Comparison of ENCODE assay signal across 3 fruit fly cellular contexts in the genomic region with DNA sequence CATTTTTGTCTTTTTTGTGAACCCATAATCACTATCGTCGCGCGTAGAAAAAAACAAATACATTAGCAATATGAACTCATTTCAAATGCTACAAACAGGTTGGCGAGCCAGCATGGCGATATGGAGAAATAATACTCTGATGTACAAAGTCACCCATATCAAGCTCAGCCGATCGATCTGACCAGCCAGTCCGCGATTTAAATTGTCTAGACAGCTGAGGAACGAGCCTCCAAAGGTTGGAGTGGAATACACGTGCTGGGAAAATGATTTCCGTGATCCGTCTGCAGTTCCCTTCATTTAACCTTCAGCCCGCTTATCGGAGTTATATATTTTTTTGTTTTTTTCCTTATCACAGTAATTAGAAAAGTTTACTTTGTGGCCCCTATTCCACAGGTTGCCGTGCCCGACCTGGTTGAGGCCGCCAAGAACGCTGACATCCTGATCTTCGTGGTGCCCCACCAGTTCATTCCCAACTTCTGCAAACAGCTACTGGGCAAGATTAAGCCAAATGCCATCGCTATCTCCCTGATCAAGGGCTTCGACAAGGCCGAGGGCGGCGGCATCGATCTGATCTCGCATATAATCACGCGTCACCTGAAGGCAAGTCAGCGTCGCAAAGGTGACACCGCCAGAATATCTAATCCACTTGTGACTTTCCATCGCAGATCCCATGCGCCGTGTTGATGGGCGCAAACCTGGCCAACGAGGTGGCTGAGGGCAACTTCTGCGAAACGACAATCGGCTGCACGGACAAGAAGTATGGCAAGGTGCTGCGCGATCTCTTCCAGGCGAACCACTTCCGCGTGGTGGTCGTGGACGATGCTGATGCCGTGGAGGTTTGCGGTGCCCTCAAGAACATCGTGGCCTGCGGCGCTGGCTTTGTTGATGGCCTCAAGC.
A peak's percentile ranks its signal among the peaks of the same experiment; 100 is the strongest.
TF ChIP-seq lines count a peak whose summit lies in the region.

No protein-coding gene starts in this region.

- no peak for TF ChIP-seq CTCF in whole organism, embryonic (GFP tag; optimal IDR thresholded peaks at IDR 0.05; lab: Kevin White, UChicago)

TF ChIP-seq in whole organism, adult, 20 proteins besides CTCF, POLR2A, EP300 and RAD21:
- TF ChIP-seq cnc (optimal IDR thresholded peaks at IDR 0.05; lab: Kevin White, UChicago): no peak
- TF ChIP-seq ovo (GFP tag; optimal IDR thresholded peaks at IDR 0.05; lab: Kevin White, UChicago): no peak
- TF ChIP-seq CG5204 (GFP tag; optimal IDR thresholded peaks at IDR 0.05; lab: Kevin White, UChicago): no peak
- no peak for TF ChIP-seq tj (GFP tag; optimal IDR thresholded peaks at IDR 0.05; lab: Kevin White, UChicago)
- TF ChIP-seq cic (GFP tag; optimal IDR thresholded peaks at IDR 0.05; lab: Kevin White, UChicago): peak; percentile 61
- peak; percentile 12 for TF ChIP-seq bab1 (GFP tag; optimal IDR thresholded peaks at IDR 0.05; lab: Kevin White, UChicago)
- peak; percentile 33 for TF ChIP-seq Mnt (GFP tag; optimal IDR thresholded peaks at IDR 0.05; lab: Kevin White, UChicago)
- peak; percentile 97 for TF ChIP-seq kay (GFP tag; lab: Kevin White, UChicago; ENCODE audit: borderline replicate concordance)
- TF ChIP-seq Hr96 (GFP tag; optimal IDR thresholded peaks at IDR 0.05; lab: Kevin White, UChicago): no peak
- no peak for TF ChIP-seq toe (GFP tag; optimal IDR thresholded peaks at IDR 0.05; lab: Kevin White, UChicago)

TF ChIP-seq in whole organism, embryonic, 481 proteins besides CTCF, POLR2A, EP300 and RAD21 (continues in another document):
- TF ChIP-seq ken (GFP tag; IDR thresholded peaks at IDR 0.05; lab: Robert Waterston, UW) (0 out of 3 replicates have a peak, but pooled peaks have one; percentile 4), CG1602 (GFP tag; optimal IDR thresholded peaks at IDR 0.05; lab: Kevin White, UChicago) (no peak), CG17385 (GFP tag; optimal IDR thresholded peaks at IDR 0.05; lab: Kevin White, UChicago) (no peak), ERR (GFP tag; optimal IDR thresholded peaks at IDR 0.05; lab: Kevin White, UChicago) (peak; percentile 94), inv (GFP tag; IDR thresholded peaks at IDR 0.05; lab: Robert Waterston, UW; ENCODE audit: partially characterized antibody) (no peak), CG6791 (GFP tag; IDR thresholded peaks at IDR 0.05; lab: Robert Waterston, UW; ENCODE audit: partially characterized antibody) (0 out of 3 replicates have a peak, but pooled peaks have one; percentile 10), CG2199 (GFP tag; IDR thresholded peaks at IDR 0.05; lab: Robert Waterston, UW) (0 out of 3 replicates have a peak, but pooled peaks have one; percentile 34), CG12391 (tag; optimal IDR thresholded peaks at IDR 0.05; lab: Kevin White, UChicago) (no peak), emc (GFP tag; optimal IDR thresholded peaks at IDR 0.05; lab: Kevin White, UChicago) (peak; percentile 20), CG17361 (GFP tag; IDR thresholded peaks at IDR 0.05; lab: Robert Waterston, UW) (no peak), Max (GFP tag; optimal IDR thresholded peaks at IDR 0.05; lab: Kevin White, UChicago) (no peak), Hr39 (optimal IDR thresholded peaks at IDR 0.05; lab: Kevin White, UChicago) (no peak), cwo (GFP tag; optimal IDR thresholded peaks at IDR 0.05; lab: Kevin White, UChicago) (peak; percentile 95), Med (GFP tag; lab: Kevin White, UChicago) (peak; percentile 84), CG15514 (GFP tag; optimal IDR thresholded peaks at IDR 0.05; lab: Kevin White, UChicago) (no peak), CG34376 (GFP tag; optimal IDR thresholded peaks at IDR 0.05; lab: Kevin White, UChicago) (peak; percentile 46), BEAF-32 (GFP tag; optimal IDR thresholded peaks at IDR 0.05; lab: Kevin White, UChicago) (no peak), Dbx (GFP tag; IDR thresholded peaks at IDR 0.05; lab: Robert Waterston, UW) (peak; percentile 62; the same call in 2 of the 3 replicates), exex (tag; optimal IDR thresholded peaks at IDR 0.05; lab: Kevin White, UChicago) (peak; percentile 84), Hr78 (GFP tag; optimal IDR thresholded peaks at IDR 0.05; lab: Kevin White, UChicago) (peak in 1 of 2 experiments; percentile 3), CG13624 (GFP tag; optimal IDR thresholded peaks at IDR 0.05; lab: Kevin White, UChicago) (no peak), CG8290 (GFP tag; optimal IDR thresholded peaks at IDR 0.05; lab: Kevin White, UChicago) (no peak), CG8290 (tag; optimal IDR thresholded peaks at IDR 0.05; lab: Kevin White, UChicago) (peak in 1 of 2 experiments; percentile 54), Pdp1 (GFP tag; optimal IDR thresholded peaks at IDR 0.05; lab: Kevin White, UChicago) (peak in 1 of 2 experiments; percentile 8), CG14860 (GFP tag; IDR thresholded peaks at IDR 0.05; lab: Robert Waterston, UW; ENCODE audit: partially characterized antibody) (no peak), sug (tag; optimal IDR thresholded peaks at IDR 0.05; lab: Kevin White, UChicago) (peak; percentile 73), tgo (GFP tag; IDR thresholded peaks at IDR 0.05; lab: Robert Waterston, UW) (0 out of 3 replicates have a peak, but pooled peaks have one; percentile 18), mirr (GFP tag; optimal IDR thresholded peaks at IDR 0.05; lab: Kevin White, UChicago) (peak; percentile 44), sens (GFP tag; lab: Kevin White, UChicago) (peak; percentile 8), CG1832 (GFP tag; optimal IDR thresholded peaks at IDR 0.05; lab: Kevin White, UChicago) (peak; percentile 39), chinmo (GFP tag; IDR thresholded peaks at IDR 0.05; lab: Robert Waterston, UW; ENCODE audit: partially characterized antibody) (peak; percentile 75; the same call in 3 of the 4 replicates), CG11085 (GFP tag; IDR thresholded peaks at IDR 0.05; lab: Robert Waterston, UW) (no peak), Ets65A (GFP tag; lab: Kevin White, UChicago) (peak; percentile 45)

TF ChIP-seq in whole organism, prepupa, 60 proteins besides CTCF, POLR2A, EP300 and RAD21:
- no peak for TF ChIP-seq CG11762 (GFP tag; optimal IDR thresholded peaks at IDR 0.05; lab: Kevin White, UChicago; ENCODE audit: insufficient read depth)
- peak; percentile 90 for TF ChIP-seq svp (GFP tag; lab: Kevin White, UChicago)
- TF ChIP-seq lz (GFP tag; optimal IDR thresholded peaks at IDR 0.05; lab: Kevin White, UChicago): no peak
